Worm (Caenorhabditis elegans) whole organism, late embryonic: ENCODE results near the gene C29E4.15.

Source experiments
- T23F11.4 ChIP-seq: fragments of 200-800 bp; sonication (Bioruptor generic); optimal IDR thresholded peaks from 2 replicates; lab custom pipeline; 2018; ENCODE audit warnings: mild to moderate bottlenecking, missing genetic modification characterization, missing compliant biosample characterization
- ahr-1 ChIP-seq: sonication (generic microtip); optimal IDR thresholded peaks from 2 replicates; lab custom pipeline; 2016; ENCODE audit warnings: missing genetic modification characterization, missing compliant biosample characterization
- ama-1 ChIP-seq: fragments of 150-350 bp; optimal IDR thresholded peaks from 2 replicates; lab custom pipeline; 2014
- eyg-1 ChIP-seq: sonication (generic microtip); optimal IDR thresholded peaks from 2 replicates; lab custom pipeline; 2016; ENCODE audit warnings: missing genotype, missing genetic modification characterization, missing compliant biosample characterization
- gmeb-2 ChIP-seq: sonication (generic microtip); optimal IDR thresholded peaks from 2 replicates; lab custom pipeline; 2016; ENCODE audit warnings: missing genetic modification characterization, inconsistent platforms, missing compliant biosample characterization
- hlh-8 ChIP-seq: sonication (generic microtip); optimal IDR thresholded peaks from 2 replicates; lab custom pipeline; 2016; ENCODE audit warnings: missing genotype, missing genetic modification characterization, missing compliant biosample characterization
- pqm-1 ChIP-seq: sonication (generic microtip); optimal IDR thresholded peaks from 2 replicates; lab custom pipeline; 2016; ENCODE audit warnings: missing genetic modification characterization, missing compliant biosample characterization
- rnt-1 ChIP-seq: sonication (generic microtip); optimal IDR thresholded peaks from 2 replicates; lab custom pipeline; 2016; ENCODE audit warnings: missing genetic modification characterization, missing compliant biosample characterization
- unc-86 ChIP-seq: sonication (generic microtip); optimal IDR thresholded peaks from 2 replicates; lab custom pipeline; 2016; ENCODE audit warnings: missing genetic modification characterization, missing compliant biosample characterization

- TF ChIP-seq ahr-1 (tag; lab: Kevin White, UChicago) (no peak), unc-86 (no peak), eyg-1 (tag; lab: Kevin White, UChicago) (no peak), pqm-1 (tag; lab: Kevin White, UChicago) (no peak), ama-1 (no peak), rnt-1 (tag; lab: Kevin White, UChicago) (no peak), T23F11.4 (no peak), gmeb-2 (tag; lab: Kevin White, UChicago) (no peak), hlh-8 (no peak)
These were observed 45.1 kb downstream of the C29E4.15 start for ce11 chrIII:7997447-7998046.
